Worm (Caenorhabditis elegans) whole organism, young adult: Measurements from ENCODE around the gene panl-3.

ENCODE experiments used
- B0019.2 ChIP-seq: fragments of 200-800 bp; sonication (Bioruptor generic); conservative IDR thresholded peaks from 2 replicates; pipeline ENCODE4 v1.3.6; 2022; ENCODE audit warnings: missing genetic modification reagents, missing genetic modification characterization, missing compliant biosample characterization
- B0261.1 ChIP-seq: sonication (generic microtip); optimal IDR thresholded peaks from 2 replicates; lab custom pipeline; 2016; ENCODE audit warnings: mild to moderate bottlenecking, missing genetic modification characterization, moderate library complexity, missing compliant biosample characterization
- D2030.7 ChIP-seq: fragments of 200-800 bp; sonication (Bioruptor generic); IDR thresholded peaks from 2 replicates; pipeline ENCODE4 v1.3.6; 2022; ENCODE audit warnings: missing genetic modification reagents, missing genetic modification characterization, missing compliant biosample characterization
- F10E7.11 ChIP-seq: sonication (generic microtip); optimal IDR thresholded peaks from 2 replicates; lab custom pipeline; 2017; ENCODE audit warnings: mild to moderate bottlenecking, missing genetic modification characterization, moderate library complexity, missing compliant biosample characterization
- F37B4.10 ChIP-seq: fragments of 200-800 bp; sonication (Bioruptor generic); IDR thresholded peaks from 2 replicates; pipeline ENCODE4 v1.3.6; 2022; ENCODE audit warnings: missing genetic modification characterization, missing compliant biosample characterization
- F39B2.1 ChIP-seq: fragments of 200-800 bp; sonication (Bioruptor generic); IDR thresholded peaks from 2 replicates; pipeline ENCODE4 v1.3.6; 2022; ENCODE audit warnings: missing genetic modification reagents, missing genetic modification characterization, missing compliant biosample characterization
- F57A8.1 ChIP-seq: fragments of 200-800 bp; sonication (Bioruptor generic); optimal IDR thresholded peaks from 2 replicates; lab custom pipeline; 2018; ENCODE audit warnings: mild to moderate bottlenecking, missing genetic modification characterization, moderate library complexity, missing compliant biosample characterization
- K11D2.4 ChIP-seq: fragments of 200-800 bp; sonication (Bioruptor generic); IDR thresholded peaks from 2 replicates; pipeline ENCODE4 v1.3.6; 2022; ENCODE audit warnings: missing genetic modification reagents, missing genetic modification characterization, missing compliant biosample characterization
- T07F8.4 ChIP-seq: sonication (generic microtip); optimal IDR thresholded peaks from 2 replicates; lab custom pipeline; 2016; ENCODE audit warnings: mild to moderate bottlenecking, missing genetic modification characterization, moderate library complexity, missing compliant biosample characterization
- Y67H2A.10 ChIP-seq: fragments of 200-800 bp; sonication (Bioruptor generic); conservative IDR thresholded peaks from 2 replicates; pipeline ENCODE4 v1.3.6; 2022; ENCODE audit warnings: missing genetic modification reagents, missing genetic modification characterization, missing compliant biosample characterization
- Y79H2A.3 ChIP-seq: fragments of 200-800 bp; sonication (Bioruptor generic); conservative IDR thresholded peaks from 2 replicates; pipeline ENCODE4 v1.3.6; 2022; ENCODE audit warnings: missing genetic modification reagents, missing genetic modification characterization, missing compliant biosample characterization
- akir-1 ChIP-seq: fragments of 200-800 bp; sonication (Bioruptor generic); optimal IDR thresholded peaks from 2 replicates; lab custom pipeline; 2018; ENCODE audit warnings: mild to moderate bottlenecking, missing genetic modification characterization, moderate library complexity, missing compliant biosample characterization
- aptf-2 ChIP-seq: fragments of 200-800 bp; sonication (Bioruptor generic); conservative IDR thresholded peaks from 2 replicates; pipeline ENCODE4 v1.3.6; 2022; ENCODE audit warnings: missing genetic modification reagents, missing genetic modification characterization, missing compliant biosample characterization
- atf-7 ChIP-seq: sonication (generic microtip); optimal IDR thresholded peaks from 2 replicates; lab custom pipeline; 2017; ENCODE audit warnings: mild to moderate bottlenecking, missing genetic modification characterization, missing compliant biosample characterization
- attf-3 ChIP-seq: fragments of 200-800 bp; sonication (Bioruptor generic); conservative IDR thresholded peaks from 2 replicates; pipeline ENCODE4 v1.3.6; 2022; ENCODE audit warnings: missing genetic modification reagents, missing genetic modification characterization, missing compliant biosample characterization
- attf-5 ChIP-seq: fragments of 200-800 bp; sonication (Bioruptor generic); optimal IDR thresholded peaks from 2 replicates; lab custom pipeline; 2018; ENCODE audit warnings: mild to moderate bottlenecking, missing genetic modification characterization, missing compliant biosample characterization
- attf-6 ChIP-seq: fragments of 200-800 bp; sonication (Bioruptor generic); IDR thresholded peaks from 2 replicates; pipeline ENCODE4 v1.3.6; 2022; ENCODE audit warnings: missing genetic modification reagents, missing genetic modification characterization, missing compliant biosample characterization
- bed-2 ChIP-seq: fragments of 200-800 bp; sonication (Bioruptor generic); IDR thresholded peaks from 2 replicates; pipeline ENCODE4 v1.3.6; 2022; ENCODE audit warnings: missing genetic modification reagents, missing genetic modification characterization, missing compliant biosample characterization
- cebp-2 ChIP-seq: fragments of 200-800 bp; sonication (Bioruptor generic); IDR thresholded peaks from 2 replicates; pipeline ENCODE4 v1.3.6; 2022; ENCODE audit warnings: missing genetic modification characterization, missing compliant biosample characterization
- ceh-27 ChIP-seq: fragments of 200-800 bp; sonication (Bioruptor generic); optimal IDR thresholded peaks from 2 replicates; lab custom pipeline; 2018; ENCODE audit warnings: mild to moderate bottlenecking, missing genetic modification characterization, moderate library complexity, missing compliant biosample characterization
- ceh-79 ChIP-seq: sonication (generic microtip); optimal IDR thresholded peaks from 2 replicates; lab custom pipeline; 2017; ENCODE audit warnings: mild to moderate bottlenecking, missing genetic modification characterization, missing compliant biosample characterization
- ceh-91 ChIP-seq: fragments of 200-800 bp; sonication (Bioruptor generic); IDR thresholded peaks from 2 replicates; pipeline ENCODE4 v1.3.6; 2022; ENCODE audit warnings: missing genetic modification reagents, missing genetic modification characterization, missing compliant biosample characterization
- chd-7 ChIP-seq: sonication (generic microtip); optimal IDR thresholded peaks from 2 replicates; lab custom pipeline; 2016; ENCODE audit warnings: mild to moderate bottlenecking, missing genetic modification characterization, moderate library complexity, missing compliant biosample characterization
- dox-1 ChIP-seq: fragments of 200-800 bp; sonication (Bioruptor generic); IDR thresholded peaks from 2 replicates; pipeline ENCODE4 v1.3.6; 2022; ENCODE audit warnings: missing genetic modification reagents, missing genetic modification characterization, missing compliant biosample characterization
- dpff-1 ChIP-seq: sonication (generic microtip); optimal IDR thresholded peaks from 2 replicates; lab custom pipeline; 2017; ENCODE audit warnings: mild to moderate bottlenecking, missing genetic modification characterization, missing compliant biosample characterization
- ets-4 ChIP-seq: fragments of 200-800 bp; sonication (Bioruptor generic); optimal IDR thresholded peaks from 2 replicates; lab custom pipeline; 2018; ENCODE audit warnings: mild to moderate bottlenecking, missing genetic modification characterization, missing compliant biosample characterization
- fkh-3 ChIP-seq: sonication (generic microtip); optimal IDR thresholded peaks from 2 replicates; lab custom pipeline; 2016; ENCODE audit warnings: mild to moderate bottlenecking, missing genetic modification characterization, missing compliant biosample characterization
- hmg-1.2 ChIP-seq: fragments of 200-800 bp; sonication (Bioruptor generic); IDR thresholded peaks from 2 replicates; pipeline ENCODE4 v1.3.6; 2022; ENCODE audit warnings: missing genetic modification reagents, missing genetic modification characterization, missing compliant biosample characterization
- lag-1 ChIP-seq: fragments of 200-800 bp; sonication (Bioruptor generic); IDR thresholded peaks from 2 replicates; pipeline ENCODE4 v1.3.6; 2022; ENCODE audit warnings: missing genetic modification reagents, missing genetic modification characterization, missing compliant biosample characterization
- let-607 ChIP-seq, 2 experiments: fragments of 200-800 bp in 1 of 2; sonication (Bioruptor generic) in 1 of 2; sonication (generic microtip) in 1 of 2; optimal IDR thresholded peaks; 2 replicates each; lab custom pipeline; 2016 to 2018; ENCODE audit warnings: mild to moderate bottlenecking in 2 of 2, missing compliant biosample characterization in 2 of 2, missing genetic modification characterization in 2 of 2, moderate library complexity in 2 of 2, missing genotype in 1 of 2
- madf-3 ChIP-seq: fragments of 200-800 bp; sonication (Bioruptor generic); IDR thresholded peaks from 2 replicates; pipeline ENCODE4 v1.3.6; 2022; ENCODE audit warnings: missing genetic modification reagents, missing genetic modification characterization, missing compliant biosample characterization
- madf-6 ChIP-seq: fragments of 200-800 bp; sonication (Bioruptor generic); IDR thresholded peaks from 2 replicates; pipeline ENCODE4 v1.3.6; 2022; ENCODE audit warnings: missing genetic modification reagents, missing genetic modification characterization, missing compliant biosample characterization
- mcd-1 ChIP-seq: fragments of 200-800 bp; sonication (Bioruptor generic); IDR thresholded peaks from 2 replicates; pipeline ENCODE4 v1.3.6; 2022; ENCODE audit warnings: missing genetic modification reagents, missing genetic modification characterization, missing compliant biosample characterization
- nfya-1 ChIP-seq: sonication (generic microtip); optimal IDR thresholded peaks from 2 replicates; lab custom pipeline; 2017; ENCODE audit warnings: antibody characterized with exemption, missing compliant biosample characterization, missing genetic modification characterization, borderline replicate concordance; ENCODE audit not compliant: insufficient read depth
- nhr-120 ChIP-seq: fragments of 200-800 bp; sonication (Bioruptor generic); IDR thresholded peaks from 2 replicates; pipeline ENCODE4 v1.3.6; 2022; ENCODE audit warnings: missing genetic modification characterization, missing compliant biosample characterization
- pha-4 ChIP-seq: fragments of 150-350 bp; sonication (generic microtip); optimal IDR thresholded peaks from 2 replicates; lab custom pipeline; 2014; ENCODE audit warnings: missing biosample characterization, missing genetic modification reagents, missing genetic modification characterization
- snpc-1.3 ChIP-seq: sonication (generic microtip); optimal IDR thresholded peaks from 2 replicates; lab custom pipeline; 2017; ENCODE audit warnings: missing genetic modification characterization, mild to moderate bottlenecking, missing compliant biosample characterization, antibody characterized with exemption, moderate library complexity, missing genotype, missing genetic modification reagents; ENCODE audit not compliant: insufficient read depth
- snpc-3.4 ChIP-seq: sonication (generic microtip); optimal IDR thresholded peaks from 2 replicates; lab custom pipeline; 2017; ENCODE audit warnings: missing genetic modification characterization, mild to moderate bottlenecking, missing compliant biosample characterization, antibody characterized with exemption, moderate library complexity, missing genotype, missing genetic modification reagents
- snpc-4 ChIP-seq, 5 experiments: fragments of 150-350 bp in 1 of 5; sonication (generic microtip) in 4 of 5; optimal IDR thresholded peaks; 2 replicates each; lab custom pipeline; 2014 to 2018; ENCODE audit warnings: missing genetic modification characterization in 5 of 5, missing biosample characterization in 3 of 5, antibody characterized with exemption in 2 of 5, mild to moderate bottlenecking in 2 of 5, missing compliant biosample characterization in 2 of 5, missing genotype in 2 of 5, moderate library complexity in 2 of 5, missing genetic modification reagents in 1 of 5
- somi-1 ChIP-seq: fragments of 200-800 bp; sonication (Bioruptor generic); optimal IDR thresholded peaks from 2 replicates; lab custom pipeline; 2018; ENCODE audit warnings: mild to moderate bottlenecking, missing genetic modification characterization, missing compliant biosample characterization
- tbx-9 ChIP-seq: sonication (generic microtip); optimal IDR thresholded peaks from 2 replicates; lab custom pipeline; 2016; ENCODE audit warnings: borderline replicate concordance, missing genetic modification characterization, inconsistent platforms, missing compliant biosample characterization
- xnd-1 ChIP-seq: sonication (generic microtip); optimal IDR thresholded peaks from 2 replicates; lab custom pipeline; 2016; ENCODE audit warnings: missing genotype, missing genetic modification reagents, missing genetic modification characterization, missing compliant biosample characterization
- zfh-2 ChIP-seq: fragments of 200-800 bp; sonication (Bioruptor generic); conservative IDR thresholded peaks from 2 replicates; pipeline ENCODE4 v1.3.6; 2022; ENCODE audit warnings: missing genetic modification reagents, missing genetic modification characterization, missing compliant biosample characterization
- zim-3 ChIP-seq: sonication (generic microtip); optimal IDR thresholded peaks from 2 replicates; lab custom pipeline; 2017; ENCODE audit warnings: mild to moderate bottlenecking, missing genetic modification characterization, moderate library complexity, missing compliant biosample characterization
- ztf-18 ChIP-seq: sonication (generic microtip); optimal IDR thresholded peaks from 2 replicates; lab custom pipeline; 2016; ENCODE audit warnings: missing genotype, mild to moderate bottlenecking, missing genetic modification characterization, missing compliant biosample characterization
- ztf-26 ChIP-seq: sonication (generic microtip); optimal IDR thresholded peaks from 2 replicates; lab custom pipeline; 2017; ENCODE audit warnings: missing genetic modification characterization, missing compliant biosample characterization

panl-3 gene

DNA sequence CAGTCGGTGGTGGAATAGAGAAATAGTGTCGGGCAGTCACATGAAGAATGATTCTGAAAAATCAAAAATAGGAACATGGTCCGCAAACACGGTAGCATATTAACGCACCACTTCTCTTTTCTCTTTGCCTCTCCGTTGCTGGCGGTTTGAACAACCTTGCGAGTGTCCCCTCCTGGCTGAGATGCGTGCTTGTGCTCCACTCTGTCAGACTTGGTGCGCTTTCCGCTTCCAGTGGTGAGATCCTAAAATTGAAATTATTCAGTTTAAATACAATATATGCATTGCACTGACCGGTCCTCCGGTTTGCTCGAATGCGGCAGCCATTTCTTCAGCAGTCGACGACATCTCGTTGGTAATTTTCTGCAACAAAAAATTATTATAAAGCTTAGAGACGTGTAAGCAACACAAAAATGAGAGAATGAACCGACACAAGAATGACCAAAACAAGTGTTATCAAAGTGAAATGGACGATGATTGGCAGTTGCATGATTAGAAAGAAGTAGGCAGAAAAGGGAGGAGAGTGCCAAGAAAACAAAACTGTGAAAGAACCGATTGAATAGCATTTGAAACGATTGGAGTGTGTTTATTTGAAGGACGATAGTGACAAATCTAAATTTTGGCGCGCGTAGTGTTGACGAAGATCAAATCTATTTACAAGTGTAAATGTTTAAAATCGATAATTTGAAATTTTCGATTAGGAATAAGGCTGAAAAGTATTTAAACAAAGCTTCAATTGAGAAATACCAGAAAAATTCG is 6.4 kb downstream of the panl-3 start, which contains the start of gene ZK632.9 (continued):
- TF ChIP-seq ceh-27 (GFP tag; lab: Kevin White, UChicago) (no peak), B0261.1 (no peak), ceh-79 (tag; lab: Kevin White, UChicago) (no peak), let-607 (tag; optimal IDR thresholded peaks at IDR 0.05; lab: Kevin White, UChicago) (peak in 1 of 2 experiments; percentile 30), F10E7.11 (tag; lab: Kevin White, UChicago) (no peak), xnd-1 (tag; lab: Kevin White, UChicago) (peak; percentile 34), F57A8.1 (no peak), Y67H2A.10 (GFP tag; lab: Robert Waterston, UW) (no peak), attf-6 (GFP tag; lab: Robert Waterston, UW) (no peak), T07F8.4 (tag; lab: Kevin White, UChicago) (no peak), nhr-120 (no peak), ztf-18 (tag; lab: Kevin White, UChicago) (no peak), ets-4 (GFP tag; lab: Kevin White, UChicago) (no peak), K11D2.4 (GFP tag; lab: Robert Waterston, UW) (no peak), mcd-1 (GFP tag; lab: Robert Waterston, UW) (no peak; the same call in 1 of the 2 replicates), fkh-3 (tag; lab: Kevin White, UChicago) (no peak), akir-1 (no peak), ceh-91 (GFP tag; lab: Robert Waterston, UW) (0 out of 2 replicates have a peak, but pooled peaks have one; percentile 10), tbx-9 (peak; percentile 58), F37B4.10 (GFP tag; lab: Robert Waterston, UW) (no peak), lag-1 (no peak), snpc-3.4 (tag; lab: Kevin White, UChicago) (peak; percentile 26), F39B2.1 (GFP tag; lab: Robert Waterston, UW) (no peak), attf-3 (GFP tag; lab: Robert Waterston, UW) (no peak), somi-1 (GFP tag; lab: Kevin White, UChicago) (no peak), chd-7 (tag; lab: Kevin White, UChicago) (no peak), snpc-4 (GFP tag; optimal IDR thresholded peaks at IDR 0.05; lab: Kevin White, UChicago) (no peak), snpc-4 (tag; optimal IDR thresholded peaks at IDR 0.05; lab: Kevin White, UChicago) (no peak), atf-7 (tag; lab: Kevin White, UChicago) (no peak), B0019.2 (GFP tag; lab: Robert Waterston, UW) (0 out of 2 replicates have a peak, but pooled peaks have one; percentile 6), dpff-1 (tag; lab: Kevin White, UChicago) (no peak), pha-4 (tag; lab: Kevin White, UChicago) (peak; percentile 23), madf-3 (GFP tag; lab: Robert Waterston, UW) (peak; percentile 65; the same call in 1 of the 2 replicates), D2030.7 (GFP tag; lab: Robert Waterston, UW) (0 out of 2 replicates have a peak, but pooled peaks have one; percentile 24), madf-6 (GFP tag; lab: Robert Waterston, UW) (peak; percentile 79), ztf-26 (tag; lab: Kevin White, UChicago) (no peak), dox-1 (GFP tag; lab: Robert Waterston, UW) (peak; percentile 31), nfya-1 (tag; lab: Kevin White, UChicago) (no peak), Y79H2A.3 (GFP tag; lab: Robert Waterston, UW) (0 out of 2 replicates have a peak, but pooled peaks have one; percentile 10), attf-5 (GFP tag; lab: Kevin White, UChicago) (no peak), zim-3 (tag; lab: Kevin White, UChicago) (no peak), cebp-2 (GFP tag; lab: Robert Waterston, UW) (no peak), aptf-2 (GFP tag; lab: Robert Waterston, UW) (no peak), zfh-2 (GFP tag; lab: Robert Waterston, UW) (peak; percentile 75), snpc-1.3 (tag; lab: Kevin White, UChicago) (no peak), hmg-1.2 (peak; percentile 27), bed-2 (GFP tag; lab: Robert Waterston, UW) (no peak)
